Worm (Caenorhabditis elegans): Measurements from ENCODE around the gene pkc-3.

- TF ChIP-seq mdl-1 (tag; optimal IDR thresholded peaks at IDR 0.05) = no peak
- no peak for TF ChIP-seq unc-62 (GFP tag; optimal IDR thresholded peaks at IDR 0.05)
- TF ChIP-seq nhr-237 (tag; optimal IDR thresholded peaks at IDR 0.05) = no peak
- TF ChIP-seq ztf-11 (tag; optimal IDR thresholded peaks at IDR 0.05) = no peak
- TF ChIP-seq pqm-1 (tag; optimal IDR thresholded peaks at IDR 0.05) = no peak
- TF ChIP-seq ama-1 (optimal IDR thresholded peaks at IDR 0.05) = no peak
- TF ChIP-seq lsy-12 (tag; optimal IDR thresholded peaks at IDR 0.05) = no peak
- TF ChIP-seq tbx-2 (tag; optimal IDR thresholded peaks at IDR 0.05) = no peak
Observed at ce11 chrII:5384282-5384681, 4.5 kb downstream of the pkc-3 start.
